Fruit fly (Drosophila melanogaster) whole organism, prepupa: ENCODE measurements around the gene CG46311.

Source experiments
- Blimp-1 ChIP-seq: fragments of 200-800 bp; sonication (Bioruptor generic); optimal IDR thresholded peaks from 3 replicates; lab custom pipeline; 2017; ENCODE audit warnings: missing biosample characterization, missing genetic modification characterization, mild to moderate bottlenecking, moderate library complexity, missing genetic modification reagents
- CG10631 ChIP-seq: fragments of 200-800 bp; sonication (Bioruptor generic); optimal IDR thresholded peaks from 2 replicates; lab custom pipeline; 2016; ENCODE audit warnings: missing biosample characterization, missing genetic modification characterization
- CG11294 ChIP-seq: fragments of 200-800 bp; sonication (Bioruptor generic); IDR thresholded peaks from 2 replicates; pipeline ENCODE4 v1.3.6; 2022; ENCODE audit warnings: missing biosample characterization, missing genetic modification characterization
- CG11762 ChIP-seq: fragments of 200-800 bp; sonication (Bioruptor generic); optimal IDR thresholded peaks from 3 replicates; lab custom pipeline; 2016; ENCODE audit warnings: missing biosample characterization, missing genetic modification characterization; ENCODE audit not compliant: insufficient read depth
- CG11902 ChIP-seq: fragments of 200-800 bp; sonication (Bioruptor generic); optimal IDR thresholded peaks from 3 replicates; lab custom pipeline; 2016; ENCODE audit warnings: missing biosample characterization, missing genetic modification characterization
- CG3032 ChIP-seq: fragments of 200-800 bp; optimal IDR thresholded peaks from 2 replicates; lab custom pipeline; 2019; ENCODE audit warnings: missing biosample characterization, mild to moderate bottlenecking, missing genetic modification characterization, moderate library complexity
- CG31627 ChIP-seq: fragments of 200-800 bp; sonication (Bioruptor generic); optimal IDR thresholded peaks from 3 replicates; lab custom pipeline; 2016; ENCODE audit warnings: missing biosample characterization, missing genetic modification characterization
- CG32006 ChIP-seq: fragments of 200-800 bp; sonication (Bioruptor generic); optimal IDR thresholded peaks from 3 replicates; lab custom pipeline; 2017; ENCODE audit warnings: missing biosample characterization, mild to moderate bottlenecking, missing genetic modification characterization
- CG34406 ChIP-seq: fragments of 200-800 bp; sonication (Bioruptor generic); optimal IDR thresholded peaks from 3 replicates; lab custom pipeline; 2016; ENCODE audit warnings: missing biosample characterization, missing genetic modification characterization
- CG3919 ChIP-seq: fragments of 200-800 bp; sonication (Bioruptor generic); optimal IDR thresholded peaks from 3 replicates; lab custom pipeline; 2016; ENCODE audit warnings: missing biosample characterization, missing genetic modification characterization
- CG4318 ChIP-seq: fragments of 200-800 bp; sonication (Bioruptor generic); optimal IDR thresholded peaks from 3 replicates; lab custom pipeline; 2017; ENCODE audit warnings: missing biosample characterization, mild to moderate bottlenecking, missing genetic modification characterization
- CG6792 ChIP-seq: fragments of 200-800 bp; sonication (Bioruptor generic); optimal IDR thresholded peaks from 3 replicates; lab custom pipeline; 2016; ENCODE audit warnings: missing biosample characterization, missing genetic modification characterization
- CG6854 ChIP-seq: fragments of 200-800 bp; sonication (Bioruptor generic); optimal IDR thresholded peaks from 2 replicates; lab custom pipeline; 2017; ENCODE audit warnings: missing biosample characterization, mild to moderate bottlenecking, missing genetic modification characterization
- CG7368 ChIP-seq: fragments of 200-800 bp; sonication (Bioruptor generic); optimal IDR thresholded peaks from 3 replicates; lab custom pipeline; 2016; ENCODE audit warnings: missing biosample characterization, missing genetic modification characterization
- Eip75B ChIP-seq: fragments of 200-800 bp; sonication (Bioruptor generic); optimal IDR thresholded peaks from 3 replicates; lab custom pipeline; 2016; ENCODE audit warnings: missing biosample characterization, missing genetic modification characterization
- Eip78C ChIP-seq: fragments of 200-800 bp; sonication (Bioruptor generic); peaks from one replicate; lab custom pipeline; 2016; ENCODE audit warnings: missing biosample characterization, missing genetic modification characterization
- Eip93F ChIP-seq: fragments of 200-800 bp; sonication (Bioruptor generic); optimal IDR thresholded peaks from 2 replicates; lab custom pipeline; 2016; ENCODE audit warnings: missing biosample characterization, mild to moderate bottlenecking, missing genetic modification characterization
- Ets96B ChIP-seq: fragments of 200-800 bp; optimal IDR thresholded peaks from 2 replicates; lab custom pipeline; 2019; ENCODE audit warnings: missing biosample characterization, mild to moderate bottlenecking, missing genetic modification characterization, moderate library complexity
- Gug ChIP-seq: fragments of 200-800 bp; sonication (Bioruptor generic); IDR thresholded peaks from 2 replicates; pipeline ENCODE4 v1.3.6; 2022; ENCODE audit warnings: missing biosample characterization, missing genetic modification characterization
- Hr39 ChIP-seq: fragments of 200-800 bp; sonication (Bioruptor generic); optimal IDR thresholded peaks from 2 replicates; lab custom pipeline; 2016; ENCODE audit warnings: missing biosample characterization, missing genetic modification characterization
- Hr4 ChIP-seq: fragments of 200-800 bp; sonication (Bioruptor generic); optimal IDR thresholded peaks from 3 replicates; lab custom pipeline; 2016; ENCODE audit warnings: missing biosample characterization, missing genetic modification characterization
- Met ChIP-seq: fragments of 200-800 bp; sonication (Bioruptor generic); optimal IDR thresholded peaks from 3 replicates; lab custom pipeline; 2016; ENCODE audit warnings: missing biosample characterization, missing genetic modification characterization
- OdsH ChIP-seq: fragments of 200-800 bp; sonication (Bioruptor generic); optimal IDR thresholded peaks from 3 replicates; lab custom pipeline; 2016; ENCODE audit warnings: missing biosample characterization, missing genetic modification characterization
- Smox ChIP-seq: fragments of 200-800 bp; sonication (Bioruptor generic); optimal IDR thresholded peaks from 3 replicates; lab custom pipeline; 2016; ENCODE audit warnings: missing biosample characterization, missing genetic modification characterization
- Sox102F ChIP-seq: fragments of 200-800 bp; sonication (Bioruptor generic); optimal IDR thresholded peaks from 2 replicates; lab custom pipeline; 2016; ENCODE audit warnings: missing biosample characterization, mild to moderate bottlenecking, missing genetic modification characterization
- Sox14 ChIP-seq: fragments of 200-800 bp; sonication (Bioruptor generic); optimal IDR thresholded peaks from 3 replicates; lab custom pipeline; 2016; ENCODE audit warnings: missing biosample characterization, missing genetic modification characterization
- Sox15 ChIP-seq: fragments of 200-800 bp; sonication (Bioruptor generic); optimal IDR thresholded peaks from 3 replicates; lab custom pipeline; 2016; ENCODE audit warnings: missing biosample characterization, missing genetic modification characterization
- achi ChIP-seq: fragments of 200-800 bp; sonication (Bioruptor generic); optimal IDR thresholded peaks from 3 replicates; lab custom pipeline; 2016; ENCODE audit warnings: missing biosample characterization, missing genetic modification characterization
- acj6 ChIP-seq: fragments of 200-800 bp; sonication (Bioruptor generic); optimal IDR thresholded peaks from 3 replicates; lab custom pipeline; 2016; ENCODE audit warnings: missing biosample characterization, missing genetic modification characterization
- cyc ChIP-seq: fragments of 200-800 bp; sonication (Bioruptor generic); optimal IDR thresholded peaks from 3 replicates; lab custom pipeline; 2016; ENCODE audit warnings: missing biosample characterization, missing genetic modification characterization
- dac ChIP-seq: fragments of 200-800 bp; sonication (Bioruptor generic); optimal IDR thresholded peaks from 2 replicates; lab custom pipeline; 2017; ENCODE audit warnings: missing biosample characterization, mild to moderate bottlenecking, missing genetic modification characterization
- dsx ChIP-seq: fragments of 200-800 bp; optimal IDR thresholded peaks from 3 replicates; lab custom pipeline; 2019; ENCODE audit warnings: missing biosample characterization, mild to moderate bottlenecking, missing genetic modification characterization, moderate library complexity; ENCODE audit not compliant: poor library complexity, severe bottlenecking
- fd85E ChIP-seq: fragments of 200-800 bp; sonication (Bioruptor generic); optimal IDR thresholded peaks from 3 replicates; lab custom pipeline; 2016; ENCODE audit warnings: missing biosample characterization, missing genetic modification characterization
- fkh ChIP-seq: fragments of 200-800 bp; sonication (Bioruptor generic); optimal IDR thresholded peaks from 3 replicates; lab custom pipeline; 2017; ENCODE audit warnings: missing biosample characterization, mild to moderate bottlenecking, missing genetic modification characterization, moderate library complexity
- lz ChIP-seq: fragments of 200-800 bp; sonication (Bioruptor generic); optimal IDR thresholded peaks from 3 replicates; lab custom pipeline; 2016; ENCODE audit warnings: missing biosample characterization, missing genetic modification characterization
- salr ChIP-seq, 2 experiments: fragments of 200-800 bp; sonication (Bioruptor generic); optimal IDR thresholded peaks; 3 replicates each; lab custom pipeline; 2016 to 2018; ENCODE audit warnings: missing biosample characterization in 2 of 2, missing genetic modification characterization in 2 of 2, mild to moderate bottlenecking in 1 of 2
- spab ChIP-seq: fragments of 200-800 bp; sonication (Bioruptor generic); optimal IDR thresholded peaks from 2 replicates; lab custom pipeline; 2017; ENCODE audit warnings: missing biosample characterization, mild to moderate bottlenecking, missing genetic modification characterization, missing genetic modification reagents
- svp ChIP-seq: fragments of 200-800 bp; sonication (Bioruptor generic); peaks from one replicate; lab custom pipeline; 2016; ENCODE audit warnings: missing biosample characterization, missing genetic modification characterization
- vri ChIP-seq: fragments of 200-800 bp; sonication (Bioruptor generic); optimal IDR thresholded peaks from 3 replicates; lab custom pipeline; 2016; ENCODE audit warnings: missing biosample characterization, mild to moderate bottlenecking, missing genetic modification characterization

Gene CG46311

DNA sequence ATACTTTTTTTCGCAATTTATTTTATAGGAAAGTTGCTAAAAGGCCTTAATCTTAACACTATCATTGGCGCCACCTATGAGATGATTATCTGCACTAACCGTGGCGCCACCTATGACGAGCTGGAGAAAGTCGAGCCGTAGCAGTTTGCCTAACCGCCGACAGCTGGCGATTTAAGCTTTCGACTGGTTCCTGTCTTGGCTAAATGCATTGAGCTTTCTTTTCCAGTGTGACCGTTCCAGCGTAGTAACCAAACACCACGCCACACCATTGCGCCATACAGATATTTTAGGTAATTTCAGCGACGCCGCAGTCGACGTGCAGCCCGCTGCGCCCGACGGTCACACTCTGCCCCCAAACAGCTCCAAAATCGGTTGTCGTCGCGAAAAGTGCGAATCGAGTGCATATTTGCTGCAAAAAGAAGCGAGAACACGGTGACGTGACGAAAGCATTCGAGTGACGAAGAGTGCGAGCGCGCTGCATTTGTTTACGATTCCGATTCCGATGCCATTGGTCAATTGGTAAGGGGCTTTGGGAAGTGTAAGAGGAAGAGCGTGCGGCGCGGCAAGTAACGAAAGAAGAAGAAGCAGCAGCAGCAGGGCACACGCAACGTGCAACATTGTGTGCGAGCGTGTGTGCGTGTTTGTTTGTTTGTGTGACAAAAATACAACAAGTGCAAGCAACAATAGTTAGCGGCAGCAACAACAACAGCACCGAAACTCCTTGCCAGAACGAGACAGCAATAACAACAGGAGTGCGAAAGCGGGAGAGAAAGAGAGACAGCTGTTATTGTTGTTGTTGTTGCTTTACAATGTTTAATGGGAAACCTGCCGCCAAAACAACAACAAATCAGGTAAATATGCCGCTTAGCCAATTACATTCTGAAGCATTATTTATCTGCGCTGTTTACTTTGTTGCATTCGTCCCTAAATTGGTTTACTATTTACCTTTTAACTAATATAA lies at the start of gene CG46311, which contains the start of gene Tpst (continued):
- TF ChIP-seq Met (GFP tag; lab: Kevin White, UChicago) (peak; percentile 38), achi (no peak), Ets96B (tag; lab: Kevin White, UChicago) (no peak), acj6 (GFP tag; lab: Kevin White, UChicago) (peak; percentile 10), CG11294 (GFP tag; lab: Robert Waterston, UW) (no peak), Hr39 (peak; percentile 63), Eip75B (GFP tag; lab: Kevin White, UChicago) (peak; percentile 19), CG7368 (GFP tag; lab: Kevin White, UChicago) (no peak), CG31627 (GFP tag; lab: Kevin White, UChicago) (peak; percentile 66), fd85E (no peak)

DNA sequence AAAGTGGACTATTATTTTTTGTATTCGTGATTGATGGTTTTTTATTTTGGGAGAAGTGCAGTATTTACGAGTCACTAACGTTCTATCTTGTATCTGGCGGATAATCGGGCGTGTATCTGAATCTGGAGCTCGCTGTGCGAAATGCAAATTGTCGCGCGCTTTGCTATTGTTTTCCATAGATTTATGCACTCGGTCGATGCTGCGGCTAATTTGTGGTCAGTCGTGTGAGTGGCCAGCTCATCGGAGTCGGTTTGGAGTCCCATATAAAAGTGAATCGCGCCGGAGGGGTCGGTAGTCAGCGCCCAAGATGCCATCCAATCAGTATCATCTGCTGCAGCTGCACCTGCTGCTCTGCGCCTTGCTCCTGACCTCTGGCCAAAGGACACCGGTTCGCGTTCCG lies 35.9 kb upstream of the CG46311 start, which contains the start of gene CG15754:
TSS of gene CG15754 (plus strand) at position 301 of the 400 bp plus-strand sequence.
- TF ChIP-seq CG7368 (GFP tag; lab: Kevin White, UChicago) (no peak), Eip78C (GFP tag; lab: Kevin White, UChicago) (no peak), Hr39 (no peak), CG11762 (GFP tag; lab: Kevin White, UChicago) (no peak), Blimp-1 (GFP tag; lab: Kevin White, UChicago) (no peak), Ets96B (tag; lab: Kevin White, UChicago) (no peak), CG4318 (GFP tag; lab: Kevin White, UChicago) (no peak), salr (GFP tag; optimal IDR thresholded peaks at IDR 0.05; lab: Kevin White, UChicago) (no peak), Sox102F (no peak), OdsH (GFP tag; lab: Kevin White, UChicago) (no peak), dac (GFP tag; lab: Kevin White, UChicago) (no peak), Gug (GFP tag; lab: Robert Waterston, UW) (no peak)
- TF ChIP-seq, all 60 proteins: peak for 0

DNA sequence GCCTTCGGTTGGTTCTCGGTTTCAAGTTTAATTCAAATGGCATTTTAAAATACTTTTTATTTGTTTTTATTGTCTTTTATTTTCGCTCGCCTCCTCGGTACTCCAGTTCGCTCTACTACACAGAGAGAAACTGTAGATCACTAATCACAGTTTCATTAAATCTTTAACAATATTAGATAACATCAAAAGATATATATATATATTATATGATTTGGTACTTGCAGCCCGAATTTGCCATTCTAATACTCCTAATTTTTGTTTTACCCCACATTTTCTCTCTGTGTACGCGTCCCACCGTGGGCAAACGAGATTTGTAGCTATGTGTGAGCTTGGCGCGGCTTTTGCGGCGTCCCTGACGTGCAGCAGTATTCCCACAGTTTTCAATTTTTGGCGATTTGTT lies 34.0 kb upstream of the CG46311 start:
- peak; percentile 17 for TF ChIP-seq CG34406 (GFP tag; lab: Kevin White, UChicago)
- TF ChIP-seq cyc (GFP tag; lab: Kevin White, UChicago) = peak; percentile 7
- peak; percentile 21 for TF ChIP-seq achi
- no peak for TF ChIP-seq CG3032 (tag; lab: Kevin White, UChicago)
- peak; percentile 6 for TF ChIP-seq OdsH (GFP tag; lab: Kevin White, UChicago)
- TF ChIP-seq lz (GFP tag; lab: Kevin White, UChicago) = no peak
- peak; percentile 3 for TF ChIP-seq Smox (GFP tag; lab: Kevin White, UChicago)
- no peak for TF ChIP-seq CG6792 (GFP tag; lab: Kevin White, UChicago)
- peak; percentile 29 for TF ChIP-seq CG3919 (GFP tag; lab: Kevin White, UChicago)
- no peak for TF ChIP-seq Eip75B (GFP tag; lab: Kevin White, UChicago)
- TF ChIP-seq Met (GFP tag; lab: Kevin White, UChicago) = peak; percentile 23
- peak; percentile 19 for TF ChIP-seq CG32006
- TF ChIP-seq svp (GFP tag; lab: Kevin White, UChicago) = peak; percentile 71
- TF ChIP-seq spab = no peak
- TF ChIP-seq Sox102F = peak; percentile 17
- no peak for TF ChIP-seq Hr4 (GFP tag; lab: Kevin White, UChicago)
- TF ChIP-seq CG10631 (GFP tag; lab: Kevin White, UChicago) = peak; percentile 29
- no peak for TF ChIP-seq dsx (GFP tag; lab: Kevin White, UChicago)
- peak; percentile 58 for TF ChIP-seq Eip78C (GFP tag; lab: Kevin White, UChicago)

DNA sequence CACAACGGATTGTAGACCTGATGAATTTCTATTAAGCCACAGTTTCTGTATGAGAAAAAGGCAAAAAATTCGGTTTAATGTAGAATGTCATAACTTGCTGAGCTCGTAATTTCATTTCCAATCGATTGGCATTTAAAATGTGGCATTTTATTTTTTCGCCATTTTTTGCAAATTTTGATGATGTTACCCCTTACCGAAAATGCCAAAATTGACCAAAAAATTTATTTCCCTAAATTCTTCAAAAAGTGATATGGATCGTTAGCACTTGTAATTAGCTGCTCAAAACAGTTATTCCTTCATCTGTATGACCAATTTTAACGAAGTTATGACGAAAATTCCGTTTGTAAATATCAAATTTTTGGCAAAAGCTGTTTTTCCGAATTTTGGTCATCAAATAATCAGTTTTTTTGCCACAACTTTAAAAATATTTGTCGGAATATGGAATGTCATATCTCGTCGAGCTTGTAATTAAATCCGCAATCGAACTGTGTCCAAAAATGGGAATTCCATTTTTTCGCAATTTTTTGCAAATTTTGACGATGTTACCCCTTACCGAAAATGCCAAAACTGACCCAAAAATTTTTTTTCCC lies 33.3 kb upstream of the CG46311 start, which contains the start of gene CG44428:
TSS of gene CG44428 (minus strand) at position 51 of the 590 bp plus-strand sequence.
- TF ChIP-seq CG11902 (GFP tag; lab: Kevin White, UChicago) (no peak), fkh (GFP tag; lab: Kevin White, UChicago) (no peak), Eip93F (GFP tag; lab: Kevin White, UChicago) (no peak), vri (GFP tag; lab: Kevin White, UChicago) (no peak), Sox15 (GFP tag; lab: Kevin White, UChicago) (no peak), Sox14 (GFP tag; lab: Kevin White, UChicago) (no peak), CG6854 (no peak)
